Worm (Caenorhabditis elegans) whole organism, L3 larva: Measurements from ENCODE around the gene dex-1.

Experiments
- R02D3.7 ChIP-seq: fragments of 150-350 bp; optimal IDR thresholded peaks from 2 replicates; lab custom pipeline; 2014; ENCODE audit warnings: missing biosample characterization, missing genetic modification characterization
- ZK546.5 ChIP-seq: sonication (generic microtip); optimal IDR thresholded peaks from 2 replicates; lab custom pipeline; 2017; ENCODE audit warnings: missing biosample characterization, missing genetic modification characterization
- aly-2 ChIP-seq: fragments of 150-350 bp; optimal IDR thresholded peaks from 2 replicates; lab custom pipeline; 2014; ENCODE audit warnings: missing biosample characterization, missing genetic modification characterization
- ama-1 ChIP-seq: fragments of 150-350 bp; optimal IDR thresholded peaks from 2 replicates; lab custom pipeline; 2018
- ceh-16 ChIP-seq: sonication (generic microtip); optimal IDR thresholded peaks from 2 replicates; lab custom pipeline; 2017; ENCODE audit warnings: missing biosample characterization, missing genetic modification characterization
- ceh-28 ChIP-seq: fragments of 150-350 bp; optimal IDR thresholded peaks from 2 replicates; lab custom pipeline; 2014; ENCODE audit warnings: missing biosample characterization, missing genetic modification reagents, missing genetic modification characterization
- ceh-82 ChIP-seq: fragments of 150-350 bp; optimal IDR thresholded peaks from 2 replicates; lab custom pipeline; 2014; ENCODE audit warnings: missing biosample characterization, missing genetic modification characterization
- ceh-9 ChIP-seq: sonication (generic microtip); optimal IDR thresholded peaks from 2 replicates; lab custom pipeline; 2018; ENCODE audit warnings: missing biosample characterization, missing genetic modification characterization
- daf-12 ChIP-seq: fragments of 150-350 bp; optimal IDR thresholded peaks from 2 replicates; lab custom pipeline; 2014; ENCODE audit warnings: missing biosample characterization, missing genetic modification reagents, missing genetic modification characterization
- egl-27 ChIP-seq: sonication (generic microtip); optimal IDR thresholded peaks from 4 replicates; lab custom pipeline; 2017; ENCODE audit warnings: missing biosample characterization, missing genetic modification reagents, missing genetic modification characterization
- egl-5 ChIP-seq: fragments of 150-350 bp; optimal IDR thresholded peaks from 2 replicates; lab custom pipeline; 2017; ENCODE audit warnings: missing biosample characterization, missing genetic modification reagents, missing genetic modification characterization, inconsistent platforms
- elt-1 ChIP-seq: fragments of 150-350 bp; optimal IDR thresholded peaks from 2 replicates; lab custom pipeline; 2014; ENCODE audit warnings: missing biosample characterization, missing genetic modification characterization
- elt-2 ChIP-seq: sonication (generic microtip); optimal IDR thresholded peaks from 2 replicates; lab custom pipeline; 2016; ENCODE audit warnings: missing genetic modification reagents, mild to moderate bottlenecking, missing genetic modification characterization, missing compliant biosample characterization
- elt-3 ChIP-seq, 3 experiments: fragments of 150-350 bp in 1 of 3; sonication (generic microtip) in 2 of 3; optimal IDR thresholded peaks; 2 replicates in 2 of 3; 4 replicates in 1 of 3; lab custom pipeline; 2014 to 2017; ENCODE audit warnings: missing biosample characterization in 3 of 3, missing genetic modification characterization in 3 of 3
- eor-1 ChIP-seq, 2 experiments: fragments of 150-350 bp; optimal IDR thresholded peaks; 2 replicates each; lab custom pipeline; 2014 to 2018; ENCODE audit warnings: missing biosample characterization in 2 of 2, missing genetic modification characterization in 2 of 2
- fkh-10 ChIP-seq: sonication (generic microtip); optimal IDR thresholded peaks from 2 replicates; lab custom pipeline; 2017; ENCODE audit warnings: missing biosample characterization, missing genetic modification reagents, missing genetic modification characterization
- fkh-2 ChIP-seq: fragments of 150-350 bp; optimal IDR thresholded peaks from 2 replicates; lab custom pipeline; 2014; ENCODE audit warnings: missing biosample characterization, missing genetic modification reagents, missing genetic modification characterization
- fos-1 ChIP-seq: fragments of 150-350 bp; optimal IDR thresholded peaks from 2 replicates; lab custom pipeline; 2014; ENCODE audit warnings: missing biosample characterization, missing genetic modification characterization
- hmg-11 ChIP-seq: sonication (generic microtip); optimal IDR thresholded peaks from 2 replicates; lab custom pipeline; 2016; ENCODE audit warnings: missing genetic modification characterization, missing compliant biosample characterization
- jun-1 ChIP-seq: fragments of 150-350 bp; optimal IDR thresholded peaks from 2 replicates; lab custom pipeline; 2014; ENCODE audit warnings: missing biosample characterization, missing genetic modification reagents, missing genetic modification characterization
- lin-15B ChIP-seq: fragments of 150-350 bp; optimal IDR thresholded peaks from 2 replicates; lab custom pipeline; 2014; ENCODE audit warnings: missing biosample characterization, missing genetic modification characterization
- lin-39 ChIP-seq: fragments of 150-350 bp; optimal IDR thresholded peaks from 2 replicates; lab custom pipeline; 2018; ENCODE audit warnings: missing biosample characterization, missing genetic modification reagents, missing genetic modification characterization
- lsy-12 ChIP-seq: sonication (generic microtip); optimal IDR thresholded peaks from 2 replicates; lab custom pipeline; 2016; ENCODE audit warnings: mild to moderate bottlenecking, missing genetic modification characterization, missing compliant biosample characterization
- mdl-1 ChIP-seq: fragments of 150-350 bp; optimal IDR thresholded peaks from 2 replicates; lab custom pipeline; 2014; ENCODE audit warnings: missing biosample characterization, missing genetic modification characterization
- mml-1 ChIP-seq: fragments of 150-350 bp; sonication (generic microtip); optimal IDR thresholded peaks from 3 replicates; lab custom pipeline; 2014; ENCODE audit warnings: missing biosample characterization, missing genetic modification characterization
- nfya-1 ChIP-seq: sonication (generic microtip); optimal IDR thresholded peaks from 2 replicates; lab custom pipeline; 2017; ENCODE audit warnings: missing genetic modification characterization, mild to moderate bottlenecking, missing compliant biosample characterization, antibody characterized with exemption, moderate library complexity; ENCODE audit not compliant: insufficient read depth
- nhr-11 ChIP-seq: fragments of 150-350 bp; optimal IDR thresholded peaks from 2 replicates; lab custom pipeline; 2014; ENCODE audit warnings: missing biosample characterization, missing genetic modification characterization
- nhr-12 ChIP-seq: fragments of 150-350 bp; optimal IDR thresholded peaks from 2 replicates; lab custom pipeline; 2014; ENCODE audit warnings: missing biosample characterization, missing genetic modification characterization
- nhr-23 ChIP-seq: fragments of 150-350 bp; optimal IDR thresholded peaks from 2 replicates; lab custom pipeline; 2014; ENCODE audit warnings: missing biosample characterization, missing genetic modification reagents, missing genetic modification characterization
- nhr-237 ChIP-seq: fragments of 150-350 bp; optimal IDR thresholded peaks from 2 replicates; lab custom pipeline; 2014; ENCODE audit warnings: missing biosample characterization, missing genetic modification characterization
- nhr-25 ChIP-seq: sonication (generic microtip); optimal IDR thresholded peaks from 2 replicates; lab custom pipeline; 2017; ENCODE audit warnings: missing biosample characterization, missing genetic modification characterization
- nhr-28 ChIP-seq: fragments of 150-350 bp; optimal IDR thresholded peaks from 2 replicates; lab custom pipeline; 2014; ENCODE audit warnings: missing biosample characterization, missing genetic modification characterization
- nhr-43 ChIP-seq: sonication (generic microtip); optimal IDR thresholded peaks from 2 replicates; lab custom pipeline; 2016; ENCODE audit warnings: mild to moderate bottlenecking, missing genetic modification characterization, missing compliant biosample characterization; ENCODE audit not compliant: poor library complexity, severe bottlenecking
- nhr-67 ChIP-seq: fragments of 150-350 bp; optimal IDR thresholded peaks from 2 replicates; lab custom pipeline; 2014; ENCODE audit warnings: missing biosample characterization, missing genetic modification characterization
- nhr-76 ChIP-seq: fragments of 150-350 bp; sonication (generic microtip); optimal IDR thresholded peaks from 5 replicates; lab custom pipeline; 2014; ENCODE audit warnings: missing biosample characterization, missing genetic modification characterization
- nhr-77 ChIP-seq: fragments of 150-350 bp; optimal IDR thresholded peaks from 2 replicates; lab custom pipeline; 2014; ENCODE audit warnings: missing biosample characterization, missing genetic modification characterization
- pha-4 ChIP-seq: fragments of 150-350 bp; optimal IDR thresholded peaks from 2 replicates; lab custom pipeline; 2014; ENCODE audit warnings: missing biosample characterization, missing genetic modification reagents, missing genetic modification characterization
- pqm-1 ChIP-seq: fragments of 150-350 bp; optimal IDR thresholded peaks from 2 replicates; lab custom pipeline; 2017; ENCODE audit warnings: missing biosample characterization, missing genetic modification characterization, inconsistent platforms
- sea-2 ChIP-seq: fragments of 150-350 bp; sonication (generic microtip); optimal IDR thresholded peaks from 4 replicates; lab custom pipeline; 2014; ENCODE audit warnings: missing biosample characterization, missing genetic modification reagents, missing genetic modification characterization
- skn-1 ChIP-seq: fragments of 150-350 bp; optimal IDR thresholded peaks from 2 replicates; lab custom pipeline; 2014; ENCODE audit warnings: missing biosample characterization, missing genetic modification characterization
- snpc-4 ChIP-seq: fragments of 150-350 bp; optimal IDR thresholded peaks from 2 replicates; lab custom pipeline; 2014; ENCODE audit warnings: missing biosample characterization, missing genetic modification characterization
- tbx-2 ChIP-seq: sonication (generic microtip); optimal IDR thresholded peaks from 2 replicates; lab custom pipeline; 2016; ENCODE audit warnings: mild to moderate bottlenecking, missing genetic modification characterization, missing compliant biosample characterization
- unc-39 ChIP-seq: sonication (generic microtip); optimal IDR thresholded peaks from 4 replicates; lab custom pipeline; 2017; ENCODE audit warnings: missing biosample characterization, missing genetic modification characterization
- unc-62 ChIP-seq: fragments of 150-350 bp; sonication (generic microtip); optimal IDR thresholded peaks from 4 replicates; lab custom pipeline; 2014; ENCODE audit warnings: missing biosample characterization, missing genetic modification reagents, missing genetic modification characterization
- zag-1 ChIP-seq: fragments of 150-350 bp; optimal IDR thresholded peaks from 2 replicates; lab custom pipeline; 2014; ENCODE audit warnings: missing biosample characterization, missing genetic modification characterization
- ztf-11 ChIP-seq: fragments of 150-350 bp; optimal IDR thresholded peaks from 2 replicates; lab custom pipeline; 2014; ENCODE audit warnings: missing biosample characterization, missing genetic modification characterization
- ztf-4 ChIP-seq: fragments of 150-350 bp; optimal IDR thresholded peaks from 2 replicates; lab custom pipeline; 2014; ENCODE audit warnings: missing biosample characterization, missing genetic modification characterization

The dex-1 gene

DNA sequence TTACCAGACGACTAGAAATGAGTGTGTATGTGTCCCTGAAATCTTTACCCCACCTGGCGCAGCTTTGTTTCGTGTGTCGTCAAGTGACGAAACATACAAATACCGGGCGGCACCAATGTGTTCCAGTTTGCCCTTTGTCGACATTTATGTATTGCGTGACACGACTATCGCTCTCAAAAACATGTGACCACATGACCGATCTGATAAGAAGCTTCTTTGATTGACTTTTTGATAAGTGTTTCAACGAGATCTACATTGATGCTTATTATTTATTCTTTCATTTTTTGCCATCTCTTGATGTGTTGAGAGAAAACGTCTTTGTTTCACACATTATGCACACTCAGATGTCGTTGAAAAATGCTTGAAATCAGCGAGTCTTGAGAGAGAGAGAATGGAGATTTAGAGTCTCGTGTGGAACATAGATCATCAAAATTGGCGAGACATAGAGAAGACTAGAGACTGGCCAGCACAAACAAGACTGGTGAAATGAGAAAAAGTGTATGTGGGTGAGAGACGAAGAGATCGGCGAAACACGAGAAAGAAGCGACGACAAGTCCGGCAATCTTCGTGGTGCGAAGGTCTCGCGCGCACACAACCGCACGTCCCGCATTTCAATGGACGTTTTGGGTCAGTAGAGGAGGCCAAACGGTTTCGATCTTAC, 22.9 kb upstream of the dex-1 start (continued):
- TF ChIP-seq sea-2 (no peak), ceh-9 (tag; lab: Kevin White, UChicago) (no peak), nhr-11 (peak; percentile 8), eor-1 (tag; optimal IDR thresholded peaks at IDR 0.05; lab: Kevin White, UChicago) (no peak)

ce11 chrIII:5503669-5504068, 22.2 kb upstream of the dex-1 start:
- TF ChIP-seq mml-1 (tag; lab: Kevin White, UChicago) (no peak), ZK546.5 (no peak), elt-3 (tag; optimal IDR thresholded peaks at IDR 0.05; lab: Kevin White, UChicago) (no peak), fkh-10 (no peak), ama-1 (lab: Kevin White, UChicago) (no peak), fkh-2 (tag; lab: Kevin White, UChicago) (no peak), lsy-12 (no peak), eor-1 (tag; optimal IDR thresholded peaks at IDR 0.05; lab: Kevin White, UChicago) (no peak), unc-39 (tag; lab: Kevin White, UChicago) (no peak), ceh-28 (tag; lab: Kevin White, UChicago) (no peak), fos-1 (no peak), nhr-67 (tag; lab: Kevin White, UChicago) (no peak), R02D3.7 (tag; lab: Kevin White, UChicago) (no peak)

DNA sequence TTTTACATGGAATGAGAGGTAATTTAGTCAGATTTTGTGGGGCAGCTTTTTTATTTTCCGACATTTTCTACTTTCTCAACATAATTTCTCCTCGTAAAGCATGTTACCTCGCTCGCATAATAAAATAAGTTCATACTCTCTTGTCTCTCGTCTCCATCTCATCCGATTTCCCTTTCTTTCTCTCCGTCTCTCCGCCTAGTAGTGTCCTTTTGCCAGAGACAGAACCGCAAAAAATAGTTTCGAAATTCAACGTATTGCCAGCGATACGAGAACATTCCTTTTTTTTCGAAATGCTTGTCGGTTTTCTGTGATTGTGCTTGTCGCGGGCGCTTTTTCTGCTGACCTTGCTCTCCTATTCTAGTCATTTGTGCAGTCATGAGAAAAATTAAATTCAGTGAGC, 21.7 kb upstream of the dex-1 start:
- TF ChIP-seq nhr-25 (tag; lab: Kevin White, UChicago) (peak; percentile 90), nhr-23 (tag; lab: Kevin White, UChicago) (peak; percentile 45), skn-1 (tag; lab: Kevin White, UChicago) (peak; percentile 15), ZK546.5 (no peak), jun-1 (tag; lab: Kevin White, UChicago) (peak; percentile 77), fkh-2 (tag; lab: Kevin White, UChicago) (no peak), elt-3 (tag; optimal IDR thresholded peaks at IDR 0.05; lab: Kevin White, UChicago) (peak in 1 of 3 experiments; percentile 38), ama-1 (lab: Kevin White, UChicago) (peak; percentile 98), lsy-12 (peak; percentile 40), mml-1 (tag; lab: Kevin White, UChicago) (no peak), ceh-28 (tag; lab: Kevin White, UChicago) (peak; percentile 56), eor-1 (tag; optimal IDR thresholded peaks at IDR 0.05; lab: Kevin White, UChicago) (no peak), unc-39 (tag; lab: Kevin White, UChicago) (no peak), egl-27 (tag; lab: Kevin White, UChicago) (no peak), pqm-1 (peak; percentile 34), ceh-9 (tag; lab: Kevin White, UChicago) (no peak), tbx-2 (tag; lab: Kevin White, UChicago) (no peak), nhr-43 (tag; lab: Kevin White, UChicago) (peak; percentile 28), elt-1 (tag; lab: Kevin White, UChicago) (no peak), ztf-11 (no peak), lin-39 (tag; lab: Kevin White, UChicago) (peak; percentile 4), pha-4 (tag; lab: Kevin White, UChicago) (no peak), daf-12 (tag; lab: Kevin White, UChicago) (no peak), nhr-11 (no peak), R02D3.7 (tag; lab: Kevin White, UChicago) (no peak), nhr-76 (tag; lab: Kevin White, UChicago) (no peak), egl-5 (tag; lab: Kevin White, UChicago) (peak; percentile 12), ceh-82 (tag; lab: Kevin White, UChicago) (no peak), hmg-11 (peak; percentile 28), mdl-1 (tag; lab: Kevin White, UChicago) (no peak), snpc-4 (tag; lab: Kevin White, UChicago) (peak; percentile 56), nhr-12 (tag; lab: Kevin White, UChicago) (no peak), nhr-28 (tag; lab: Kevin White, UChicago) (no peak), ceh-16 (tag; lab: Kevin White, UChicago) (no peak), nhr-77 (tag; lab: Kevin White, UChicago) (no peak), elt-2 (tag; lab: Kevin White, UChicago) (peak; percentile 56), sea-2 (no peak), fos-1 (no peak), lin-15B (peak; percentile 25), fkh-10 (peak; percentile 29), nfya-1 (tag; lab: Kevin White, UChicago) (peak; percentile 70), unc-62 (GFP tag; lab: Kevin White, UChicago) (no peak), aly-2 (tag; lab: Kevin White, UChicago) (no peak), nhr-67 (tag; lab: Kevin White, UChicago) (no peak), zag-1 (no peak), ztf-4 (peak; percentile 44), nhr-237 (no peak)
